Fruit fly (Drosophila melanogaster) whole organism, embryonic: ENCODE data around the gene Muc91C.

Experiments
- Ada2b ChIP-seq: fragments of 200-800 bp; sonication (Bioruptor generic); IDR thresholded peaks from 2 replicates; pipeline ENCODE4 v1.3.6; 2022; ENCODE audit warnings: missing biosample characterization, missing genetic modification characterization
- Aef1 ChIP-seq: fragments of 200-800 bp; sonication (Bioruptor generic); IDR thresholded peaks from 3 replicates; pipeline ENCODE4 v1.3.6; 2022; ENCODE audit warnings: missing biosample characterization, missing genetic modification characterization
- Atf-2 ChIP-seq: fragments of 200-800 bp; sonication (Bioruptor generic); optimal IDR thresholded peaks from 2 replicates; lab custom pipeline; 2016; ENCODE audit warnings: missing biosample characterization, missing genetic modification characterization
- B-H2 ChIP-seq: fragments of 200-800 bp; sonication (Bioruptor generic); optimal IDR thresholded peaks from 2 replicates; lab custom pipeline; 2018; ENCODE audit warnings: missing biosample characterization, mild to moderate bottlenecking, missing genetic modification characterization
- BtbVII ChIP-seq: fragments of 200-800 bp; sonication (Bioruptor generic); optimal IDR thresholded peaks from 3 replicates; lab custom pipeline; 2017; ENCODE audit warnings: missing biosample characterization, mild to moderate bottlenecking, missing genetic modification characterization
- CG10267 ChIP-seq: fragments of 200-800 bp; sonication (Bioruptor generic); optimal IDR thresholded peaks from 2 replicates; lab custom pipeline; 2018; ENCODE audit warnings: missing biosample characterization, mild to moderate bottlenecking, missing genetic modification characterization, moderate library complexity
- CG10366 ChIP-seq: fragments of 200-800 bp; sonication (Bioruptor generic); IDR thresholded peaks from 2 replicates; pipeline ENCODE4 v1.3.6; 2022; ENCODE audit warnings: missing biosample characterization, missing genetic modification characterization
- CG12236 ChIP-seq: fragments of 200-800 bp; sonication (Bioruptor generic); optimal IDR thresholded peaks from 2 replicates; lab custom pipeline; 2016; ENCODE audit warnings: missing biosample characterization, missing genetic modification characterization
- CG13287 ChIP-seq: fragments of 200-800 bp; sonication (Bioruptor generic); IDR thresholded peaks from 2 replicates; pipeline ENCODE4 v1.3.6; 2022; ENCODE audit warnings: missing biosample characterization, missing genetic modification characterization; ENCODE audit not compliant: partially characterized antibody
- CG14014 ChIP-seq: fragments of 200-800 bp; sonication (Bioruptor generic); IDR thresholded peaks from 2 replicates; pipeline ENCODE4 v1.3.6; 2022; ENCODE audit warnings: missing biosample characterization, missing genetic modification characterization
- CG15073 ChIP-seq: fragments of 200-800 bp; sonication (Bioruptor generic); optimal IDR thresholded peaks from 2 replicates; lab custom pipeline; 2016; ENCODE audit warnings: missing biosample characterization, missing genetic modification characterization
- CG16813 ChIP-seq: fragments of 200-800 bp; sonication (Bioruptor generic); IDR thresholded peaks from 3 replicates; pipeline ENCODE4 v1.3.6; 2022; ENCODE audit warnings: missing biosample characterization, missing genetic modification characterization; ENCODE audit not compliant: partially characterized antibody
- CG31388 ChIP-seq: fragments of 200-800 bp; sonication (Bioruptor generic); optimal IDR thresholded peaks from 2 replicates; lab custom pipeline; 2016; ENCODE audit warnings: missing biosample characterization, missing genetic modification characterization
- CG33213 ChIP-seq: fragments of 200-800 bp; sonication (Bioruptor generic); optimal IDR thresholded peaks from 3 replicates; lab custom pipeline; 2016; ENCODE audit warnings: missing biosample characterization, missing genetic modification characterization
- CG4328 ChIP-seq: fragments of 200-800 bp; sonication (Bioruptor generic); optimal IDR thresholded peaks from 3 replicates; lab custom pipeline; 2017; ENCODE audit warnings: missing biosample characterization, missing genetic modification reagents, missing genetic modification characterization
- CG4707 ChIP-seq: fragments of 200-800 bp; sonication (Bioruptor generic); optimal IDR thresholded peaks from 2 replicates; lab custom pipeline; 2018; ENCODE audit warnings: missing biosample characterization, mild to moderate bottlenecking, missing genetic modification characterization, moderate library complexity
- CG5245 ChIP-seq: fragments of 200-800 bp; sonication (Bioruptor generic); optimal IDR thresholded peaks from 3 replicates; lab custom pipeline; 2016; ENCODE audit warnings: missing biosample characterization, missing genetic modification characterization
- CG6689 ChIP-seq: fragments of 200-800 bp; sonication (Bioruptor generic); IDR thresholded peaks from 2 replicates; pipeline ENCODE4 v1.3.6; 2022; ENCODE audit warnings: missing biosample characterization, missing genetic modification characterization
- CG6854 ChIP-seq: fragments of 200-800 bp; sonication (Bioruptor generic); optimal IDR thresholded peaks from 3 replicates; lab custom pipeline; 2017; ENCODE audit warnings: missing biosample characterization, mild to moderate bottlenecking, missing genetic modification characterization
- CG7745 ChIP-seq: fragments of 200-800 bp; sonication (Bioruptor generic); optimal IDR thresholded peaks from 2 replicates; lab custom pipeline; 2018; ENCODE audit warnings: missing biosample characterization, mild to moderate bottlenecking, missing genetic modification characterization, moderate library complexity
- CTCF ChIP-seq: fragments of 200-800 bp; sonication (Bioruptor generic); optimal IDR thresholded peaks from 2 replicates; lab custom pipeline; 2017; ENCODE audit warnings: missing biosample characterization, mild to moderate bottlenecking, missing genetic modification characterization, moderate library complexity
- Chrac-16 ChIP-seq: fragments of 200-800 bp; sonication (Bioruptor generic); optimal IDR thresholded peaks from 3 replicates; lab custom pipeline; 2016; ENCODE audit warnings: missing biosample characterization, missing genetic modification characterization
- CkIIα-i1 ChIP-seq: fragments of 200-800 bp; sonication (Bioruptor generic); IDR thresholded peaks from 2 replicates; pipeline ENCODE4 v1.3.6; 2022; ENCODE audit warnings: missing biosample characterization, missing genetic modification characterization
- Dfd ChIP-seq, 2 experiments: fragments of >200 bp; optimal IDR thresholded peaks; 2 replicates each; lab custom pipeline; 2017; ENCODE audit warnings: missing biosample characterization in 2 of 2, missing genetic modification characterization in 2 of 2
- Ets97D ChIP-seq: fragments of 200-800 bp; sonication (Bioruptor generic); optimal IDR thresholded peaks from 3 replicates; lab custom pipeline; 2016; ENCODE audit warnings: missing biosample characterization, missing genetic modification characterization
- Gsc ChIP-seq: fragments of 200-800 bp; sonication (Bioruptor generic); IDR thresholded peaks from 2 replicates; pipeline ENCODE4 v1.3.6; 2022; ENCODE audit warnings: missing biosample characterization, missing genetic modification characterization
- Lim3 ChIP-seq: fragments of 200-800 bp; sonication (Bioruptor generic); IDR thresholded peaks from 2 replicates; pipeline ENCODE4 v1.3.6; 2022; ENCODE audit warnings: missing biosample characterization, missing genetic modification characterization
- Med ChIP-seq: fragments of 200-800 bp; sonication (Bioruptor generic); peaks from one replicate; lab custom pipeline; 2016; ENCODE audit warnings: missing biosample characterization, missing genetic modification characterization, mild to moderate bottlenecking, inconsistent platforms, moderate library complexity
- Mes4 ChIP-seq: fragments of 200-800 bp; sonication (Bioruptor generic); optimal IDR thresholded peaks from 2 replicates; lab custom pipeline; 2016; ENCODE audit warnings: missing biosample characterization, missing genetic modification characterization
- Nf-YC ChIP-seq: fragments of 200-800 bp; optimal IDR thresholded peaks from 3 replicates; lab custom pipeline; 2019; ENCODE audit warnings: missing biosample characterization, mild to moderate bottlenecking, missing genetic modification characterization, moderate library complexity
- Side ChIP-seq: fragments of 200-800 bp; sonication (Bioruptor generic); optimal IDR thresholded peaks from 2 replicates; lab custom pipeline; 2016; ENCODE audit warnings: missing biosample characterization, missing genetic modification characterization
- Sox100B ChIP-seq: fragments of 200-800 bp; sonication (Bioruptor generic); optimal IDR thresholded peaks from 3 replicates; lab custom pipeline; 2018; ENCODE audit warnings: missing biosample characterization, mild to moderate bottlenecking, missing genetic modification characterization
- Ssrp ChIP-seq: fragments of 200-800 bp; sonication (Bioruptor generic); optimal IDR thresholded peaks from 2 replicates; lab custom pipeline; 2018; ENCODE audit warnings: missing biosample characterization, mild to moderate bottlenecking, missing genetic modification characterization, moderate library complexity
- Tbp ChIP-seq: fragments of >200 bp; optimal IDR thresholded peaks from 2 replicates; lab custom pipeline; 2018; ENCODE audit warnings: missing biosample characterization, missing genetic modification characterization
- bigmax ChIP-seq: fragments of 200-800 bp; sonication (Bioruptor generic); optimal IDR thresholded peaks from 2 replicates; lab custom pipeline; 2018; ENCODE audit warnings: missing biosample characterization, mild to moderate bottlenecking, missing genetic modification characterization
- br ChIP-seq: fragments of >200 bp; optimal IDR thresholded peaks from 2 replicates; lab custom pipeline; 2017
- dan ChIP-seq: fragments of 200-800 bp; sonication (Bioruptor generic); IDR thresholded peaks from 2 replicates; pipeline ENCODE4 v1.3.6; 2022; ENCODE audit warnings: missing biosample characterization, missing genetic modification characterization
- danr ChIP-seq: fragments of 200-800 bp; sonication (Bioruptor generic); IDR thresholded peaks from 2 replicates; pipeline ENCODE4 v1.3.6; 2022; ENCODE audit warnings: missing biosample characterization, missing genetic modification characterization
- dati ChIP-seq: fragments of 200-800 bp; sonication (Bioruptor generic); IDR thresholded peaks from 2 replicates; pipeline ENCODE4 v1.3.6; 2022; ENCODE audit warnings: missing biosample characterization, missing genetic modification characterization
- esg ChIP-seq: fragments of 200-800 bp; sonication (Bioruptor generic); conservative IDR thresholded peaks from 2 replicates; pipeline ENCODE4 v1.3.6; 2022; ENCODE audit warnings: missing biosample characterization, missing genetic modification characterization
- gfzf ChIP-seq: fragments of 200-800 bp; sonication (Bioruptor generic); optimal IDR thresholded peaks from 2 replicates; lab custom pipeline; 2016; ENCODE audit warnings: missing biosample characterization, mild to moderate bottlenecking, missing genetic modification characterization, moderate library complexity
- gsb-n ChIP-seq: fragments of 200-800 bp; sonication (Bioruptor generic); optimal IDR thresholded peaks from 3 replicates; lab custom pipeline; 2018; ENCODE audit warnings: missing biosample characterization, mild to moderate bottlenecking, missing genetic modification characterization
- ham ChIP-seq: fragments of 200-800 bp; sonication (Bioruptor generic); IDR thresholded peaks from 2 replicates; pipeline ENCODE4 v1.3.6; 2022; ENCODE audit warnings: missing biosample characterization, missing genetic modification characterization
- jing ChIP-seq: fragments of 200-800 bp; sonication (Bioruptor generic); optimal IDR thresholded peaks from 2 replicates; lab custom pipeline; 2018; ENCODE audit warnings: missing biosample characterization, mild to moderate bottlenecking, missing genetic modification characterization
- lmd ChIP-seq: fragments of 200-800 bp; sonication (Bioruptor generic); IDR thresholded peaks from 2 replicates; pipeline ENCODE4 v1.3.6; 2022; ENCODE audit warnings: missing biosample characterization, missing genetic modification characterization
- pb ChIP-seq: fragments of 200-800 bp; sonication (Bioruptor generic); optimal IDR thresholded peaks from 3 replicates; lab custom pipeline; 2016; ENCODE audit warnings: missing biosample characterization, missing genetic modification characterization
- pzg ChIP-seq: fragments of 200-800 bp; sonication (Bioruptor generic); optimal IDR thresholded peaks from 3 replicates; lab custom pipeline; 2018; ENCODE audit warnings: missing biosample characterization, mild to moderate bottlenecking, missing genetic modification characterization, moderate library complexity
- run ChIP-seq: fragments of 200-800 bp; sonication (Bioruptor generic); optimal IDR thresholded peaks from 3 replicates; lab custom pipeline; 2018; ENCODE audit warnings: missing biosample characterization, mild to moderate bottlenecking, missing genetic modification characterization
- sqz ChIP-seq: fragments of 200-800 bp; sonication (Bioruptor generic); optimal IDR thresholded peaks from 3 replicates; lab custom pipeline; 2018; ENCODE audit warnings: missing biosample characterization, mild to moderate bottlenecking, missing genetic modification characterization
- wdn ChIP-seq: fragments of 200-800 bp; sonication (Bioruptor generic); IDR thresholded peaks from 2 replicates; pipeline ENCODE4 v1.3.6; 2022; ENCODE audit warnings: missing biosample characterization, missing genetic modification characterization
- z ChIP-seq: fragments of 200-800 bp; sonication (Bioruptor generic); IDR thresholded peaks from 3 replicates; pipeline ENCODE4 v1.3.6; 2022; ENCODE audit warnings: missing biosample characterization, missing genetic modification characterization
- zfh1 ChIP-seq: fragments of 200-800 bp; sonication (Bioruptor generic); IDR thresholded peaks from 3 replicates; pipeline ENCODE4 v1.3.6; 2022; ENCODE audit warnings: missing biosample characterization, missing genetic modification characterization

Gene Muc91C

DNA sequence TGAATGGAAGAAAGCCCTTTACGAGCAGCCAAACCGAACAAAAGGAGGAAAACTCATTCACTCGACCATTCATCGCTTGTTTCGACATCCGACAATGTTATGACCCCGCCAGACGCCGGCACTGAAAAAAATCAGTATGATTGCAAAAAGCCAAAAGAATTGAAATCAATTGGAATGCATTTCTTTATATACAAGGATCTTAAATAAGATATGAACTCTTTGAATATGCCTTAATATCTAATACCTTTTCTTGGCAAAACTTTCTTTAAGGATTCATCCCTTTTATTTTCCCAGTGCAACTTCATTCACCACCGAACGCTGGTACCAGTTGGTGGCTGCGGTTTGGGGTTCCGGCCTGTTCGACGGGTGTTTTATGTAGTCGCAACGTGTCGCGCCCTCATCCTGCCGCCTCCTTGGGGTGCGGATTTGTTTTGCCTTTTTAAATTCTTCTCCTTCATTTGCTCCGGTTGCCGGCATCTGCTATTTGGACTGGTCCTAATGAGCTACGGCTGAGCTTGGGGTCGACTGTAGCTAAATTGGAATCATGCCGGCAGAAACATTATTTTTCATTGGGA is 27.3 kb upstream of the Muc91C start (continued):
- 0 out of 2 replicates have a peak, but pooled peaks have one; percentile 15 for TF ChIP-seq ham
- no peak for TF ChIP-seq CG13287 (GFP tag; lab: Robert Waterston, UW)
- peak; percentile 86 for TF ChIP-seq CG6854
- peak; percentile 76 for TF ChIP-seq Nf-YC (tag; lab: Kevin White, UChicago)
- TF ChIP-seq CG14014 (GFP tag; lab: Robert Waterston, UW) = peak; percentile 90
- peak; percentile 84 for TF ChIP-seq Sox100B (GFP tag; lab: Kevin White, UChicago)
- TF ChIP-seq wdn = peak; percentile 76
- peak; percentile 41; the same call in 1 of the 2 replicates for TF ChIP-seq Gsc (GFP tag; lab: Robert Waterston, UW)
- TF ChIP-seq z (GFP tag; lab: Robert Waterston, UW) = no peak
- peak; percentile 76 for TF ChIP-seq esg
- TF ChIP-seq Med (GFP tag; lab: Kevin White, UChicago) = peak; percentile 97
- TF ChIP-seq CG4707 (GFP tag; lab: Kevin White, UChicago) = peak; percentile 34
- peak; percentile 67 for TF ChIP-seq CG5245 (GFP tag; lab: Kevin White, UChicago)
- TF ChIP-seq jing = peak; percentile 58
- TF ChIP-seq br (lab: Kevin White, UChicago) = no peak
- TF ChIP-seq CG4328 (GFP tag; lab: Kevin White, UChicago) = peak; percentile 88
- TF ChIP-seq CG31388 = no peak
- TF ChIP-seq danr = peak; percentile 61; the same call in 1 of the 2 replicates
- TF ChIP-seq run (tag; lab: Kevin White, UChicago) = peak; percentile 87
- no peak for TF ChIP-seq CkIIα-i1 (GFP tag; lab: Robert Waterston, UW)
- peak; percentile 67 for TF ChIP-seq Aef1 (GFP tag; lab: Robert Waterston, UW)
- peak; percentile 67 for TF ChIP-seq pb (GFP tag; lab: Kevin White, UChicago)
- TF ChIP-seq CG7745 (tag; lab: Kevin White, UChicago) = no peak
- TF ChIP-seq CG6689 (GFP tag; lab: Robert Waterston, UW) = peak; percentile 88
- TF ChIP-seq CG12236 (GFP tag; lab: Kevin White, UChicago) = peak; percentile 47
- TF ChIP-seq Dfd (GFP tag; optimal IDR thresholded peaks at IDR 0.05; lab: Kevin White, UChicago) = no peak
- peak; percentile 74 for TF ChIP-seq gsb-n (tag; lab: Kevin White, UChicago)
- peak; percentile 76 for TF ChIP-seq CG10267 (tag; lab: Kevin White, UChicago)
- peak; percentile 29 for TF ChIP-seq CG15073
- TF ChIP-seq pzg = peak; percentile 10
- no peak for TF ChIP-seq Tbp
- TF ChIP-seq BtbVII (GFP tag; lab: Kevin White, UChicago) = peak; percentile 89
- peak; percentile 80 for TF ChIP-seq dan
- peak; percentile 63 for TF ChIP-seq dati (GFP tag; lab: Robert Waterston, UW)
- TF ChIP-seq lmd = peak; percentile 84
- TF ChIP-seq CG10366 (GFP tag; lab: Robert Waterston, UW) = peak; percentile 84
- peak; percentile 73 for TF ChIP-seq Chrac-16 (GFP tag; lab: Kevin White, UChicago)
- peak; percentile 75 for TF ChIP-seq sqz (GFP tag; lab: Kevin White, UChicago)
- TF ChIP-seq CG16813 (GFP tag; lab: Robert Waterston, UW) = no peak
- TF ChIP-seq Ssrp (tag; lab: Kevin White, UChicago) = peak; percentile 77
- TF ChIP-seq B-H2 (GFP tag; lab: Kevin White, UChicago) = peak; percentile 93
- TF ChIP-seq bigmax (GFP tag; lab: Kevin White, UChicago) = no peak
- TF ChIP-seq Ets97D (GFP tag; lab: Kevin White, UChicago) = peak; percentile 37
- peak; percentile 89 for TF ChIP-seq zfh1
- TF ChIP-seq CG33213 (GFP tag; lab: Kevin White, UChicago) = peak; percentile 65
- TF ChIP-seq Side = peak; percentile 81
- TF ChIP-seq Lim3 (GFP tag; lab: Robert Waterston, UW) = peak; percentile 64
- peak; percentile 32 for TF ChIP-seq CTCF (GFP tag; lab: Kevin White, UChicago)
- peak; percentile 72 for TF ChIP-seq Mes4 (GFP tag; lab: Kevin White, UChicago)
- TF ChIP-seq Ada2b = peak; percentile 82; the same call in 1 of the 2 replicates
- TF ChIP-seq Atf-2 = peak; percentile 67
- TF ChIP-seq gfzf (GFP tag; lab: Kevin White, UChicago) = no peak
